Fruit fly (Drosophila melanogaster): Measurements from ENCODE around the gene Bx.

DNA sequence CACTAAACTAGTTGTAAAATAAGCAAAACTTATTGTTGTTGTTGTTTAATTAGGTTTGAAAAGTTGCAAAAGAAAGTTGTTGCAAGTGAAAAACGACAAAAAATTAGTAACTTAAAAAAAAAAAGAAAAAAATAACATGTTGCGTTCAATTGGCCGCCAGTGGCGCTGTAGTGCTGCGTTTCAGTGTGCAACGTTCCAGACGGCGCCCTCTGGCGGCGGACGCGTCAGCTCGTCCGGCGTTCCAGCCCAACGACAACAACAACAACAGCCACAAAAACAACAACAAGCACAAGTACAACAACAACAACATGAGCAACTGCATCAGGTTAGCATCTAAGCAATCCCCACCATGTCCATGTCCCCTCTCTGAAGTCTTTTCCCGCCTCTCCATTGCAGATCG lies 2.2 kb downstream of the Bx start:
- no peak for TF ChIP-seq CG8478 (optimal IDR thresholded peaks at IDR 0.05)
- TF ChIP-seq psq (optimal IDR thresholded peaks at IDR 0.05): no peak
- TF ChIP-seq pan (optimal IDR thresholded peaks at IDR 0.05): no peak
- TF ChIP-seq EcR (GFP tag; optimal IDR thresholded peaks at IDR 0.05): no peak

All from whole organism.